Worm (Caenorhabditis elegans): ENCODE results near the gene M02D8.2.

M02D8.2 gene

DNA sequence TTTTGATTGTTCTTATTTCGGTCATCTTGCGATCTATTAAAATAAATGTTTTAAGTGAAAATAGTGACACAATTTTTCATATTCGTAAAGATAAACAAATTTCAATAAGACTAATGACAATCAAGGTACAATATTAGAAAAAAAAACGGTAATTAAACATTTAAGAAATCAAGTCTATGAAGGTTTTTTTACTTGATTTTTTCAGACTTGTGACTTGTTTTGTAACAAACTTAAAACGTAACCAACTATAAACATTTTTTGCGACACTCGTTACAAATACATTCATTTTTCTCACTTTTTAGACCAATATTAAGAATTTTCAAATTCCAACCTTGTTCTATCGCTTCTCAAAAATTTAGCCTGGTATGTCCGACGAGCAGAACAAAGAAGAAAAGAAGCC lies at the start of gene M02D8.2:
Gene M02D8.2 (plus strand): TSS at position 301 of the 400 bp plus-strand sequence.
- TF ChIP-seq zip-11 (GFP tag; IDR thresholded peaks at IDR 0.05) (no peak), aha-1 (tag) (peak; percentile 65), ceh-44 (GFP tag; IDR thresholded peaks at IDR 0.05) (no peak)

DNA sequence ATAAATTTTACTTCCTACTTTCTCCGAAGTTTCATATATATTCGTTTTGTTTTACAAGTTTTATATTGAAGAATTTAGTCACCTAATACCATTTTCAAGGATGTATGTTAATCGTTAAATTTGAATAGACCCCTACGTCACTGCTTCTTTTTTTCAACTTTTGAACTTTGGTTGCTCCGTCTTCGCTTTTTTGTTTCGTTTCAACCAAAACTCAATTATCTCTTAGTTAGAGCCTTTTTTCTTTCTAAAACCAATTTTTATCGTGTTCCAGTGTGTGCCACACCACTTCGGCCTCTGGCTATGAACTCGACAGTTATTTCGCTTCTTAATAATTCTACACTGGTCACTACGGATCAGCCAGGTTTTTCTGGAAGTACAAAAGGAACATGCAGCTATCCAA lies 42.0 kb upstream of the M02D8.2 start, which contains the start of gene frpr-8:
Gene frpr-8 (plus strand): TSS at position 301 of the 400 bp plus-strand sequence.
- TF ChIP-seq zip-11 (GFP tag; IDR thresholded peaks at IDR 0.05) (no peak), zfp-3 (GFP tag; conservative IDR thresholded peaks at IDR 0.05) (no peak), F49E8.2 (tag; optimal IDR thresholded peaks at IDR 0.05; ENCODE audit: borderline replicate concordance) (no peak), nhr-111 (GFP tag; optimal IDR thresholded peaks at IDR 0.05) (no peak), madf-5 (GFP tag; IDR thresholded peaks at IDR 0.05) (no peak), pqm-1 (tag; optimal IDR thresholded peaks at IDR 0.05) (no peak), nhr-76 (tag; optimal IDR thresholded peaks at IDR 0.05) (no peak), zag-1 (tag; optimal IDR thresholded peaks at IDR 0.05) (no peak), rbr-2 (tag; optimal IDR thresholded peaks at IDR 0.05) (no peak), daf-12 (tag; optimal IDR thresholded peaks at IDR 0.05) (no peak), lin-13 (GFP tag; optimal IDR thresholded peaks at IDR 0.05) (no peak), mep-1 (tag; optimal IDR thresholded peaks at IDR 0.05) (no peak), lim-7 (GFP tag; IDR thresholded peaks at IDR 0.05) (no peak), lin-29 (GFP tag; IDR thresholded peaks at IDR 0.05) (no peak), nhr-42 (GFP tag; IDR thresholded peaks at IDR 0.05) (no peak), T20F7.1 (GFP tag; optimal IDR thresholded peaks at IDR 0.05) (no peak), tra-1 (GFP tag; IDR thresholded peaks at IDR 0.05) (no peak), nhr-77 (tag; optimal IDR thresholded peaks at IDR 0.05) (no peak), F26F4.8 (GFP tag; conservative IDR thresholded peaks at IDR 0.05) (no peak)

DNA sequence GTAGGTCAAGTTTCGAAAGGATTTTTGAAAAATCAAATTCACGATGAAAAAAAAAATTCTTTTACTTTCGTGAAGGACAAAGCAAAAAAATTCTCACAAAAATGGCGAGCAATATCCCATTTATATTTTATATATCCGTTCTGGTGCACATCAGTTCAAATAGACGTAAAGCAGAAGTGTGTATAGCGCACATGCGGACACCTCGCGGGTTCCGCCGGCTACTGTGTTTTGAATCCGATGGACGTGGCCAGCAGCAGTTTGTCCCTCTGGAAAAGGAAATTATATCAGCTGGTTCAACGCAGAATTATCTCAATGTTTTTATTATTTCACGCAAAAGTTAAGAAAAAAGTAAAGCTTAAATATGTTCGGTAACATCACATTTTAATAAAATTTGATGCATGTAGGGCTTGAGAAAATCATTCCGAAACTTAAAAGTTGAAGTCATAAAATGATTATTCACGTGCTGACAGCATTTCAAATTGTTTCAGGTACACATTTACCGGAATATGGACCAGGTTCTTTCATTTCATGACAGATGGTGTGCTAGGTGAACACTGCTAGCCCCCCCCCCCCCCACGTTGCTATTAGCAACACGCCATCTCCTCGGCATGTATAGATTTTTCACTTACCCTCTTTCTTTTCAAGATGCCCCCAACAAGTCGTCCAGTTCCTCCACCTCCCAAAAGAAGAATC lies 35.7 kb upstream of the M02D8.2 start, which contains the start of gene jbts-14:
Gene jbts-14 (plus strand): TSS at position 643 of the 693 bp plus-strand sequence.
- no peak for TF ChIP-seq zip-2 (tag; optimal IDR thresholded peaks at IDR 0.05)
- TF ChIP-seq ZK337.2 (GFP tag; IDR thresholded peaks at IDR 0.05), result no peak
- no peak for TF ChIP-seq lin-1 (GFP tag; IDR thresholded peaks at IDR 0.05)
- no peak for TF ChIP-seq nhr-102 (tag; optimal IDR thresholded peaks at IDR 0.05)

DNA sequence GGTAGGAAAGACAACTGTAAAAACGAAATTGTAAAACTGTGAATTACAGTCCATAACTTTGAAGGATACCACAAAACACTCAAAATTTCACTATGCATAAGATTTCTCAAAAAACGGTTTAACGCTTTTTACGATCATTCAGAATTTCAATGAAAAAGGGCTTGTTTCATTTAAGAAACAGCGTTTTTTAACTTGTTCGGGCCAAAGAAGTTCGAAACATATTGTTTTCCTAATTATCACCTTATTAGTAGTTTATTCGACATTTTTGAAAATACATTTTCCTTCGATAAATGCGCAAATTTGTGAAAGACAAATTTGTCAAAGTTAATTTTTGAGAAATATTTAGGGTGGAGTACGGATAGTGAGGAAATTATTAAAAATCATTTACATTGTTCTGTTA lies 34.6 kb upstream of the M02D8.2 start:
- TF ChIP-seq ZK546.5 (tag; optimal IDR thresholded peaks at IDR 0.05), result no peak
- TF ChIP-seq aha-1 (tag), result peak; percentile 90

DNA sequence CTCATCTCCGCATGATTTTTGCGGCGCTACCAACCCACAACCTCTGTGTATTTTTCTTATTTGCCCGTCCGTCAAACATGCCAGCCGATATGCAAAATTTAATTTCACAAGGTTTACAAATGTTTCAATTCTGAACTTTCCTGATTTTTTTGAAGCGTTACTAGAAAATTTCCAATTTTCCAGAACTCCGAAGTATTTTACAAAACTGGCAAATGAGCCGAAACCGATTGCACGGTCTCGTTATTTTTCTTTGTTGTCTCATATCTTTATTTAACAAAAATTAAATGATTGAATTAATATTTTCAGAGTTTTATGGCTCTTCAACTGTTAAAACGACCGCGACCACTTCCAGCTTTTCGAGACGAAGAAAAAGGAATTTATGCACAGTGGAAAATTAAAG lies 31.4 kb upstream of the M02D8.2 start, which contains the start of gene F53A9.3:
Gene F53A9.3 (plus strand): TSS at position 301 of the 400 bp plus-strand sequence.
- TF ChIP-seq hif-1 (tag; optimal IDR thresholded peaks at IDR 0.05) (no peak), lsy-2 (tag; optimal IDR thresholded peaks at IDR 0.05) (no peak), nhr-77 (tag; optimal IDR thresholded peaks at IDR 0.05) (no peak), ceh-82 (tag; optimal IDR thresholded peaks at IDR 0.05) (no peak), nhr-76 (tag; optimal IDR thresholded peaks at IDR 0.05) (no peak), sdz-12 (GFP tag; optimal IDR thresholded peaks at IDR 0.05) (no peak), Y105C5A.15 (GFP tag; IDR thresholded peaks at IDR 0.05) (no peak), unc-62 (GFP tag; optimal IDR thresholded peaks at IDR 0.05 in 1 of 2) (no peak), unc-62 (tag; optimal IDR thresholded peaks at IDR 0.05) (no peak), madf-5 (GFP tag; IDR thresholded peaks at IDR 0.05) (no peak), egl-27 (tag; optimal IDR thresholded peaks at IDR 0.05) (no peak), tra-1 (GFP tag; IDR thresholded peaks at IDR 0.05) (no peak)
